Worm (Caenorhabditis elegans): Measurements from ENCODE around the gene Y55D5A.4.

- TF ChIP-seq nhr-237 (tag; optimal IDR thresholded peaks at IDR 0.05) (no peak), fos-1 (tag; optimal IDR thresholded peaks at IDR 0.05) (no peak), Y75B8A.6 (GFP tag; IDR thresholded peaks at IDR 0.05) (no peak), vab-7 (GFP tag; IDR thresholded peaks at IDR 0.05) (no peak), lsy-2 (tag; optimal IDR thresholded peaks at IDR 0.05) (no peak), unc-130 (GFP tag; optimal IDR thresholded peaks at IDR 0.05) (no peak), hmg-1.1 (GFP tag; IDR thresholded peaks at IDR 0.05) (no peak), tra-1 (GFP tag; IDR thresholded peaks at IDR 0.05) (no peak), ama-1 (optimal IDR thresholded peaks at IDR 0.05) (no peak), nhr-111 (GFP tag; optimal IDR thresholded peaks at IDR 0.05) (no peak), unc-39 (tag; optimal IDR thresholded peaks at IDR 0.05) (no peak), jun-1 (tag; optimal IDR thresholded peaks at IDR 0.05) (no peak), mxl-2 (GFP tag; conservative IDR thresholded peaks at IDR 0.05) (no peak), T26A8.4 (GFP tag; IDR thresholded peaks at IDR 0.05) (no peak)
Observed at ce11 chrIII:2965534-2965933, 24.3 kb downstream of the Y55D5A.4 start, which contains the start of gene H05C05.2.
